Fruit fly (Drosophila melanogaster): ENCODE measurements around the gene CG31606.

CG31606 gene

dm6 chr2L:8159498-8159897 is 12.1 kb downstream of the CG31606 start, which contains the start of the genes PAPLA1 and Rbsn-5 (continued):
- peak; percentile 96 for TF ChIP-seq pho (GFP tag; optimal IDR thresholded peaks at IDR 0.05)
- peak; percentile 86 for TF ChIP-seq sd (tag; optimal IDR thresholded peaks at IDR 0.05)
- TF ChIP-seq mld (GFP tag; IDR thresholded peaks at IDR 0.05; ENCODE audit: partially characterized antibody) = no peak
- peak; percentile 79 for TF ChIP-seq CG2202 (tag; optimal IDR thresholded peaks at IDR 0.05)
- TF ChIP-seq vfl (GFP tag; optimal IDR thresholded peaks at IDR 0.05) = peak; percentile 94
- peak; percentile 91 for TF ChIP-seq ewg (GFP tag; optimal IDR thresholded peaks at IDR 0.05)
- peak; percentile 74 for TF ChIP-seq Nf-YB (GFP tag; optimal IDR thresholded peaks at IDR 0.05)
- TF ChIP-seq br (optimal IDR thresholded peaks at IDR 0.05) = no peak
- TF ChIP-seq ash1 (GFP tag; optimal IDR thresholded peaks at IDR 0.05) = peak; percentile 54
- TF ChIP-seq crol (GFP tag; IDR thresholded peaks at IDR 0.05) = peak; percentile 33; the same call in 1 of the 2 replicates
- peak; percentile 83 for TF ChIP-seq Sox100B (GFP tag; optimal IDR thresholded peaks at IDR 0.05)
- peak; percentile 97 for TF ChIP-seq zfh2 (GFP tag; optimal IDR thresholded peaks at IDR 0.05)
- peak; percentile 93 for TF ChIP-seq sob (GFP tag; IDR thresholded peaks at IDR 0.05)
- TF ChIP-seq Jarid2 (GFP tag; optimal IDR thresholded peaks at IDR 0.05) = peak; percentile 63
- peak; percentile 82 for TF ChIP-seq CG12071 (GFP tag; optimal IDR thresholded peaks at IDR 0.05)
- peak; percentile 97 for TF ChIP-seq gro (GFP tag; optimal IDR thresholded peaks at IDR 0.05)
- TF ChIP-seq Dek (tag; optimal IDR thresholded peaks at IDR 0.05) = peak; percentile 92
- TF ChIP-seq CG7357 (GFP tag; IDR thresholded peaks at IDR 0.05) = peak; percentile 84
- peak; percentile 79 for TF ChIP-seq odd (GFP tag; optimal IDR thresholded peaks at IDR 0.05)
- peak; percentile 93 for TF ChIP-seq Fer1 (GFP tag; optimal IDR thresholded peaks at IDR 0.05)
- TF ChIP-seq CG11560 (tag; IDR thresholded peaks at IDR 0.05) = peak; percentile 79; the same call in 2 of the 3 replicates
- peak; percentile 94 for TF ChIP-seq HmgD (GFP tag; optimal IDR thresholded peaks at IDR 0.05)
- TF ChIP-seq CG17186 (GFP tag; optimal IDR thresholded peaks at IDR 0.05) = peak; percentile 84
- no peak for TF ChIP-seq CkIIα-i1 (GFP tag; IDR thresholded peaks at IDR 0.05)
- TF ChIP-seq lmd (GFP tag; IDR thresholded peaks at IDR 0.05) = peak; percentile 93
- TF ChIP-seq HLH54F (GFP tag; optimal IDR thresholded peaks at IDR 0.05) = peak; percentile 96
- peak; percentile 93 for TF ChIP-seq ranshi (GFP tag; IDR thresholded peaks at IDR 0.05)
- TF ChIP-seq trh (GFP tag; optimal IDR thresholded peaks at IDR 0.05) = peak; percentile 81
- TF ChIP-seq Hr39 (optimal IDR thresholded peaks at IDR 0.05) = no peak
- peak; percentile 93 for TF ChIP-seq CG16863 (GFP tag; optimal IDR thresholded peaks at IDR 0.05)
- no peak for TF ChIP-seq eve (GFP tag; optimal IDR thresholded peaks at IDR 0.05)
- TF ChIP-seq CG10274 (GFP tag; optimal IDR thresholded peaks at IDR 0.05) = peak; percentile 75
- 0 out of 2 replicates have a peak, but pooled peaks have one; percentile 21 for TF ChIP-seq Scr (GFP tag; IDR thresholded peaks at IDR 0.05; ENCODE audit: partially characterized antibody)
- no peak for TF ChIP-seq bigmax (GFP tag; optimal IDR thresholded peaks at IDR 0.05)
- TF ChIP-seq CG4617 (GFP tag; optimal IDR thresholded peaks at IDR 0.05; ENCODE audit: borderline replicate concordance) = peak; percentile 99
- peak; percentile 100 for TF ChIP-seq Ets65A (GFP tag)
- TF ChIP-seq tup (GFP tag; optimal IDR thresholded peaks at IDR 0.05) = peak; percentile 86
- no peak for TF ChIP-seq lov (optimal IDR thresholded peaks at IDR 0.05)
- TF ChIP-seq lov (GFP tag; IDR thresholded peaks at IDR 0.05) = peak; percentile 87
- TF ChIP-seq Gug (GFP tag; IDR thresholded peaks at IDR 0.05) = peak; percentile 91
- no peak for TF ChIP-seq chinmo (GFP tag; IDR thresholded peaks at IDR 0.05; ENCODE audit: partially characterized antibody)
- TF ChIP-seq Kr (GFP tag; optimal IDR thresholded peaks at IDR 0.05) = no peak
- 0 out of 2 replicates have a peak, but pooled peaks have one; percentile 28 for TF ChIP-seq Dref (GFP tag; IDR thresholded peaks at IDR 0.05)
- TF ChIP-seq nerfin-1 (tag; optimal IDR thresholded peaks at IDR 0.05) = peak; percentile 90
- peak; percentile 28 for TF ChIP-seq Dp (GFP tag; optimal IDR thresholded peaks at IDR 0.05)
- peak; percentile 85 for TF ChIP-seq stc (GFP tag; IDR thresholded peaks at IDR 0.05)
- TF ChIP-seq Abd-B (GFP tag; optimal IDR thresholded peaks at IDR 0.05) = peak; percentile 96
- TF ChIP-seq Dad (GFP tag; optimal IDR thresholded peaks at IDR 0.05) = peak; percentile 94
- TF ChIP-seq CG3163 (GFP tag; optimal IDR thresholded peaks at IDR 0.05) = peak; percentile 81
- peak; percentile 90 for TF ChIP-seq Oli (tag; optimal IDR thresholded peaks at IDR 0.05)
- TF ChIP-seq dimm (GFP tag; IDR thresholded peaks at IDR 0.05) = peak; percentile 73
- TF ChIP-seq Hr51 (GFP tag; optimal IDR thresholded peaks at IDR 0.05) = peak; percentile 92

Measured in whole organism, embryonic.